Worm (Caenorhabditis elegans): ENCODE measurements around the gene ceh-92.

The ceh-92 gene

DNA sequence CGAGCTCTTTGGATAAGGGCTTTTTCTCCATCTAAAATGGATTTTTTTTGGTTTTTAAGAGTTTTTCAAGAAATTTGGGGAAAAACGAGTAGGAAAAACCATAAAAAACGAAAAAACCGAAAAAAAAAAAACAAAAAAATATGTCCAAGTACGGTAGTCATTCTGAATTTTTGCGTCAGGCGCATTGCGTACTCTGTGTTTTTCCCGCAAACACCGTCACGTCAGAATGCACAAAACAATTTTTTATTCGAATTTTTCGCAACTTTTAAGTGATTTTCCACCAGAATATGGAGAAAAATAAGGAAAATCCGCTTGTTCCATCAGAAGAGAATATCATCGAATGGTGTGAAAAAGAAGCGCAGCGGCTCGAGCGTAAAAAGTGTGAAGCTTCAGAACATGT is at the start of gene ceh-92, which contains the start of gene Y66D12A.6:
Gene ceh-92 (plus strand): TSS at position 229 of the 400 bp plus-strand sequence.
Gene Y66D12A.6 (minus strand): TSS at position 31 of the 400 bp plus-strand sequence.
- no peak for TF ChIP-seq med-1 (GFP tag; optimal IDR thresholded peaks at IDR 0.05; ENCODE audit: insufficient read depth)

DNA sequence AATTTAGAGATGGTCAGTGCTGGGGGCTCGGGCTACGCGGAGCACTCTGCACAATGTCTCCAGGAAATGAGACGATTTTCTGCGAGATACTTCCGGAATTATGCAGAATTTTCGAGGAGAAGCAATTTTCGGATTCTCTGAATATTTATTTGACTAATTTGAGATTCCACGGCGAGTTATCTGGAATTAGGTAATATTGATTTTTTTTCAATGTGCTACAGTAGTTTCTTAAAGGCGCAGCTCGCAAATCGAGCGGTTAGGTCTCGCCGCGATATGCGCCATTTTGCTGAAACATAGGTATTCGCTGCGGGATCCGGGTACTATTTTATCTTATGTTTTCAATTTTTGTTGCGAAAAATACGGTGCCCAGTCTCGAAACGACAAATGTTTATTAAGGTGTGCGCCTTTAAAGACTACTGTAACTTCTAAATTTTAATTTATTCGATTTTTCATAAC is 46.7 kb upstream of the ceh-92 start, which contains the start of gene nrps-1:
Gene nrps-1 (plus strand): TSS at position 51 of the 456 bp plus-strand sequence.
- no peak for TF ChIP-seq ref-1 (GFP tag; conservative IDR thresholded peaks at IDR 0.05)
- no peak for TF ChIP-seq klf-2 (GFP tag; conservative IDR thresholded peaks at IDR 0.05)
- TF ChIP-seq flt-1 (GFP tag; IDR thresholded peaks at IDR 0.05): no peak
- TF ChIP-seq ztf-29 (GFP tag; IDR thresholded peaks at IDR 0.05): no peak
- no peak for TF ChIP-seq med-1 (GFP tag; optimal IDR thresholded peaks at IDR 0.05; ENCODE audit: insufficient read depth)
- TF ChIP-seq tab-1 (GFP tag; IDR thresholded peaks at IDR 0.05): no peak
- TF ChIP-seq T22C8.4 (GFP tag; IDR thresholded peaks at IDR 0.05): no peak
- no peak for TF ChIP-seq cog-1 (tag; optimal IDR thresholded peaks at IDR 0.05)
- TF ChIP-seq ztf-23 (GFP tag; IDR thresholded peaks at IDR 0.05): no peak

DNA sequence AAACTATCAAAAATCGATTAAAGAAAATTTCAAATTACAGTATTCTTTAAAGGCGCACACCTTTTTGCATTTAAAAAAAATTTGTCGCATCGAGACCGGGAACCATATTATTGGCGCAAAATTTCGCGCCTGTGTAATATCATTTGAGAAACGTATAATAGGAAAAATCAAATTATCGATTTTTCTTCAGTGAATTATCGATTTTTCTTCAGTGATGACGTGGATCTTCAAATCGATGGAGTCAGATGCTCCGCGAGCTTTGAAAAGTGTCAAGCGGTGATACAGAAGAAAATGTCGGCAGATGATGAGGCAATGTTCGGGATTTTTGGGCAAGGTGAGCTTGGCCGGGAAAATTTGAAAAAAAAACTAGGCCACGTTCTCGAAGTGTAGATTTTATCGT is 45.9 kb upstream of the ceh-92 start:
- TF ChIP-seq flt-1 (GFP tag; IDR thresholded peaks at IDR 0.05): no peak
- peak; percentile 61; the same call in 1 of the 2 replicates for TF ChIP-seq T22C8.4 (GFP tag; IDR thresholded peaks at IDR 0.05)

- TF ChIP-seq klf-2 (GFP tag; conservative IDR thresholded peaks at IDR 0.05): no peak
- TF ChIP-seq T22C8.4 (GFP tag; IDR thresholded peaks at IDR 0.05): no peak
- TF ChIP-seq tab-1 (GFP tag; IDR thresholded peaks at IDR 0.05): no peak
- no peak for TF ChIP-seq ztf-23 (GFP tag; IDR thresholded peaks at IDR 0.05)
- no peak for TF ChIP-seq ztf-29 (GFP tag; IDR thresholded peaks at IDR 0.05)
- no peak for TF ChIP-seq flt-1 (GFP tag; IDR thresholded peaks at IDR 0.05)
- no peak for TF ChIP-seq ref-1 (GFP tag; conservative IDR thresholded peaks at IDR 0.05)
- no peak for TF ChIP-seq cog-1 (tag; optimal IDR thresholded peaks at IDR 0.05)
- no peak for TF ChIP-seq med-1 (GFP tag; optimal IDR thresholded peaks at IDR 0.05; ENCODE audit: insufficient read depth)
These were observed 36.5 kb upstream of the ceh-92 start for ce11 chrIII:11544947-11545346.

- TF ChIP-seq ztf-23 (GFP tag; IDR thresholded peaks at IDR 0.05): no peak
These were observed 33.3 kb upstream of the ceh-92 start, which contains the start of gene Y66D12A.13 for ce11 chrIII:11548070-11548469. Y66D12A.13 (plus strand) TSS chrIII:11548370.

DNA sequence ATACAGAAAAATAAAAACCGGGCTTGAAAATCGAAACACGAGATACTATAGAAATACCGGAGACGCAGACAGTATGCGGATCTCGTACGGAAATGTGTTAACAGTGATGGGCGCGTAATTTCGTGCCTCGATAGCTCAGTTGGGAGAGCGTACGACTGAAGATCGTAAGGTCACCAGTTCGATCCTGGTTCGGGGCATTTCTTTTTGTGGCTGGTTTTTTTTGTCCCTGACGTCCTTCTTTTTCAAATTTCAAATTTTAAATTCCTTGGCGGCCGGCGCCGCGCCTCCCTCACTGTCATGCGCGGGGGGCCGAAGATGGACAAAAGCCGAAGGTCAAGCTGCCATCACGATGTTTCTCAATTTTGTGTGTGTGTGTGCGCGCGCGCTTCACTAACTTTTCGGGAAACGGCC is 26.7 kb upstream of the ceh-92 start:
- TF ChIP-seq ztf-23 (GFP tag; IDR thresholded peaks at IDR 0.05) (no peak), tab-1 (GFP tag; IDR thresholded peaks at IDR 0.05) (no peak), ztf-29 (GFP tag; IDR thresholded peaks at IDR 0.05) (no peak), T22C8.4 (GFP tag; IDR thresholded peaks at IDR 0.05) (no peak), med-1 (GFP tag; optimal IDR thresholded peaks at IDR 0.05; ENCODE audit: insufficient read depth) (no peak), ref-1 (GFP tag; conservative IDR thresholded peaks at IDR 0.05) (no peak), klf-2 (GFP tag; conservative IDR thresholded peaks at IDR 0.05) (no peak)

DNA sequence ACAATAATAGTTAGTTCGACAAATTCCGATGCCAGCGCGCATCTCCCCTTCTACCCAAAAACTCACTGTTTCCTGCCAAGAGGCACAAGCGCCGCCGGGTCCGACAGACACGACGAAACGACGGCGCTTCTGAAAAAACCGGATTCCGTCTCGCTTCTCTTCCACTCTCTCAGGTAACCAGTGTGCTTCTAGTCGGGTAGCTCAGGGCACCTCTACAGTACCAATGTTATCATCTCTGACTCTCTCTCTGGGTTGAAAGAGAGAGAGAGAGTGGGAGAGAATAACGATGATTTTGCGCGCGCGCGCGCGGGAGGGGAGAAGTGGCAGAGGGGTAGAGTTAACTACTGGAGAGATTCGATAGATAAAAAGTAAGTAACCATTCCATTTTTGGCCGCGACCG is 24.5 kb upstream of the ceh-92 start:
- TF ChIP-seq ref-1 (GFP tag; conservative IDR thresholded peaks at IDR 0.05) (no peak), tab-1 (GFP tag; IDR thresholded peaks at IDR 0.05) (no peak), ztf-29 (GFP tag; IDR thresholded peaks at IDR 0.05) (no peak), T22C8.4 (GFP tag; IDR thresholded peaks at IDR 0.05) (no peak), cog-1 (tag; optimal IDR thresholded peaks at IDR 0.05) (no peak), flt-1 (GFP tag; IDR thresholded peaks at IDR 0.05) (no peak), ztf-23 (GFP tag; IDR thresholded peaks at IDR 0.05) (no peak), med-1 (GFP tag; optimal IDR thresholded peaks at IDR 0.05; ENCODE audit: insufficient read depth) (no peak), klf-2 (GFP tag; conservative IDR thresholded peaks at IDR 0.05) (no peak)

DNA sequence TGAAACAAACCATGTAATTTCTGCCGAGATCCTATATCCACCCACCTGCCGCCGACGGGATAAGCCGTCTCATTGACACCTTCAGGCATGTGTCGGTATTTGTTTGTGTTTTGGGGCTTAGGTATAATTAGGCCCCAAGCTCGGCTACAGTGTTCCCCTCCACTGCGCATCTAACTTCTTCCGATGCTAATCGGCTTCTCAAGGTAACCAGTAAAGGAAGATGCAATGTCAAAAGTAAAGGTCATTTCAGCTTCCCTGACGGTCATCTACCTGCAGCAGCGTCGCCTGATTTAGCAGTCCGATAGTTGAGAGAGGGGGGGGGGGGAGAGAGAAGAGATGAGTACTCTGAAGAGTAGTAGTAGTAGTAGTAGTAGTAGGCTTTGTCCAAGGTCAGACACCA is 23.1 kb upstream of the ceh-92 start:
- TF ChIP-seq cog-1 (tag; optimal IDR thresholded peaks at IDR 0.05) (no peak), ztf-29 (GFP tag; IDR thresholded peaks at IDR 0.05) (peak; percentile 93), tab-1 (GFP tag; IDR thresholded peaks at IDR 0.05) (0 out of 2 replicates have a peak, but pooled peaks have one; percentile 37)

- TF ChIP-seq ref-1 (GFP tag; conservative IDR thresholded peaks at IDR 0.05) (no peak), ztf-23 (GFP tag; IDR thresholded peaks at IDR 0.05) (no peak), flt-1 (GFP tag; IDR thresholded peaks at IDR 0.05) (no peak), T22C8.4 (GFP tag; IDR thresholded peaks at IDR 0.05) (no peak), med-1 (GFP tag; optimal IDR thresholded peaks at IDR 0.05; ENCODE audit: insufficient read depth) (no peak), ztf-29 (GFP tag; IDR thresholded peaks at IDR 0.05) (no peak), klf-2 (GFP tag; conservative IDR thresholded peaks at IDR 0.05) (no peak), tab-1 (GFP tag; IDR thresholded peaks at IDR 0.05) (no peak)
These were observed 21.7 kb upstream of the ceh-92 start for ce11 chrIII:11559677-11560076.

ce11 chrIII:11560504-11561202 is 20.7 kb upstream of the ceh-92 start, which contains the start of gene ztf-29:
ztf-29 (plus strand) TSS chrIII:11561152.
- TF ChIP-seq ztf-23 (GFP tag; IDR thresholded peaks at IDR 0.05): no peak
- TF ChIP-seq tab-1 (GFP tag; IDR thresholded peaks at IDR 0.05): no peak
- no peak for TF ChIP-seq klf-2 (GFP tag; conservative IDR thresholded peaks at IDR 0.05)
- TF ChIP-seq med-1 (GFP tag; optimal IDR thresholded peaks at IDR 0.05; ENCODE audit: insufficient read depth): no peak
- TF ChIP-seq T22C8.4 (GFP tag; IDR thresholded peaks at IDR 0.05): no peak
- TF ChIP-seq cog-1 (tag; optimal IDR thresholded peaks at IDR 0.05): no peak
- TF ChIP-seq ztf-29 (GFP tag; IDR thresholded peaks at IDR 0.05): 0 out of 2 replicates have a peak, but pooled peaks have one; percentile 17
- TF ChIP-seq flt-1 (GFP tag; IDR thresholded peaks at IDR 0.05): peak; percentile 60; the same call in 1 of the 2 replicates
- no peak for TF ChIP-seq ref-1 (GFP tag; conservative IDR thresholded peaks at IDR 0.05)
